Fruit fly (Drosophila melanogaster) whole organism, embryonic: ENCODE measurements around the gene CG42835.

Source experiments
- Ada2b ChIP-seq: fragments of 200-800 bp; sonication (Bioruptor generic); IDR thresholded peaks from 2 replicates; pipeline ENCODE4 v1.3.6; 2022; ENCODE audit warnings: missing biosample characterization, missing genetic modification characterization
- Asciz ChIP-seq: fragments of 200-800 bp; sonication (Bioruptor generic); optimal IDR thresholded peaks from 2 replicates; lab custom pipeline; 2017; ENCODE audit warnings: missing biosample characterization, mild to moderate bottlenecking, missing genetic modification characterization, missing genetic modification reagents
- CG10979 ChIP-seq: fragments of 200-800 bp; sonication (Bioruptor generic); optimal IDR thresholded peaks from 2 replicates; lab custom pipeline; 2018; ENCODE audit warnings: missing biosample characterization, mild to moderate bottlenecking, missing genetic modification characterization, moderate library complexity
- CG12071 ChIP-seq: fragments of 200-800 bp; sonication (Bioruptor generic); optimal IDR thresholded peaks from 3 replicates; lab custom pipeline; 2018; ENCODE audit warnings: missing biosample characterization, mild to moderate bottlenecking, missing genetic modification characterization
- CG12769 ChIP-seq: fragments of 200-800 bp; sonication (Bioruptor generic); optimal IDR thresholded peaks from 2 replicates; lab custom pipeline; 2019; ENCODE audit warnings: missing biosample characterization, mild to moderate bottlenecking, missing genetic modification characterization, moderate library complexity
- CG15011 ChIP-seq: fragments of 200-800 bp; sonication (Bioruptor generic); optimal IDR thresholded peaks from 3 replicates; lab custom pipeline; 2018; ENCODE audit warnings: missing biosample characterization, mild to moderate bottlenecking, missing genetic modification characterization
- CG30403 ChIP-seq: fragments of 200-800 bp; sonication (Bioruptor generic); optimal IDR thresholded peaks from 3 replicates; lab custom pipeline; 2016; ENCODE audit warnings: missing biosample characterization, missing genetic modification characterization
- CG6254 ChIP-seq: fragments of 200-800 bp; sonication (Bioruptor generic); optimal IDR thresholded peaks from 3 replicates; lab custom pipeline; 2017; ENCODE audit warnings: mild to moderate bottlenecking, missing biosample characterization, missing genetic modification reagents, missing genetic modification characterization
- CG9817 ChIP-seq: fragments of 200-800 bp; sonication (Bioruptor generic); optimal IDR thresholded peaks from 2 replicates; lab custom pipeline; 2018; ENCODE audit warnings: missing biosample characterization, mild to moderate bottlenecking, missing genetic modification characterization, moderate library complexity
- Six4 ChIP-seq: fragments of 200-800 bp; sonication (Bioruptor generic); optimal IDR thresholded peaks from 2 replicates; lab custom pipeline; 2016; ENCODE audit warnings: missing biosample characterization, missing genetic modification characterization
- fd3F ChIP-seq: fragments of 200-800 bp; sonication (Bioruptor generic); optimal IDR thresholded peaks from 2 replicates; lab custom pipeline; 2018; ENCODE audit warnings: missing biosample characterization, mild to moderate bottlenecking, missing genetic modification characterization, moderate library complexity
- ham ChIP-seq: fragments of 200-800 bp; sonication (Bioruptor generic); IDR thresholded peaks from 2 replicates; pipeline ENCODE4 v1.3.6; 2022; ENCODE audit warnings: missing biosample characterization, missing genetic modification characterization
- psq ChIP-seq: fragments of 200-800 bp; sonication (Bioruptor generic); optimal IDR thresholded peaks from 2 replicates; lab custom pipeline; 2017; ENCODE audit warnings: missing biosample characterization, missing genetic modification characterization

- TF ChIP-seq CG12769 (tag; lab: Kevin White, UChicago) (no peak), Six4 (GFP tag; lab: Kevin White, UChicago) (no peak), ham (no peak), CG6254 (no peak), CG9817 (tag; lab: Kevin White, UChicago) (no peak), CG12071 (GFP tag; lab: Kevin White, UChicago) (no peak), CG10979 (no peak), psq (no peak), Asciz (GFP tag; lab: Kevin White, UChicago) (no peak), CG30403 (GFP tag; lab: Kevin White, UChicago) (no peak), fd3F (GFP tag; lab: Kevin White, UChicago) (no peak), Ada2b (GFP tag; lab: Robert Waterston, UW) (no peak), CG15011 (GFP tag; lab: Kevin White, UChicago) (no peak)
Observed at dm6 chr3R:17412458-17413127, 7.8 kb upstream of the CG42835 start, which contains the start of gene CG42821.
